Fruit fly (Drosophila melanogaster) whole organism, embryonic: Measurements from ENCODE around the gene Vta1.

ENCODE experiments used
- Atf6 ChIP-seq: fragments of 200-800 bp; sonication (Bioruptor generic); IDR thresholded peaks from 2 replicates; pipeline ENCODE4 v1.3.6; 2022; ENCODE audit warnings: missing biosample characterization, missing genetic modification characterization
- CG10267 ChIP-seq: fragments of 200-800 bp; sonication (Bioruptor generic); optimal IDR thresholded peaks from 2 replicates; lab custom pipeline; 2018; ENCODE audit warnings: missing biosample characterization, mild to moderate bottlenecking, missing genetic modification characterization, moderate library complexity
- CG11696 ChIP-seq: fragments of 200-800 bp; sonication (Bioruptor generic); IDR thresholded peaks from 2 replicates; pipeline ENCODE4 v1.3.6; 2022; ENCODE audit warnings: missing biosample characterization, missing genetic modification characterization
- CG13296 ChIP-seq: fragments of 200-800 bp; sonication (Bioruptor generic); optimal IDR thresholded peaks from 3 replicates; lab custom pipeline; 2018; ENCODE audit warnings: missing biosample characterization, mild to moderate bottlenecking, missing genetic modification characterization
- CG14441 ChIP-seq: fragments of 200-800 bp; sonication (Bioruptor generic); IDR thresholded peaks from 2 replicates; pipeline ENCODE4 v1.3.6; 2022; ENCODE audit warnings: missing biosample characterization, missing genetic modification characterization
- CG16813 ChIP-seq: fragments of 200-800 bp; sonication (Bioruptor generic); IDR thresholded peaks from 3 replicates; pipeline ENCODE4 v1.3.6; 2022; ENCODE audit warnings: missing biosample characterization, missing genetic modification characterization; ENCODE audit not compliant: partially characterized antibody
- CG17612 ChIP-seq: fragments of 200-800 bp; sonication (Bioruptor generic); IDR thresholded peaks from 2 replicates; pipeline ENCODE4 v1.3.6; 2022; ENCODE audit warnings: missing biosample characterization, missing genetic modification characterization
- CG30020 ChIP-seq: fragments of 200-800 bp; optimal IDR thresholded peaks from 2 replicates; lab custom pipeline; 2019; ENCODE audit warnings: missing biosample characterization, mild to moderate bottlenecking, missing genetic modification characterization, moderate library complexity
- CG3065 ChIP-seq: fragments of 200-800 bp; sonication (Bioruptor generic); optimal IDR thresholded peaks from 2 replicates; lab custom pipeline; 2016; ENCODE audit warnings: missing biosample characterization, missing genetic modification characterization
- CG3163 ChIP-seq: fragments of 200-800 bp; sonication (Bioruptor generic); optimal IDR thresholded peaks from 3 replicates; lab custom pipeline; 2016; ENCODE audit warnings: missing biosample characterization, missing genetic modification characterization
- CG4360 ChIP-seq: fragments of 200-800 bp; sonication (Bioruptor generic); IDR thresholded peaks from 2 replicates; pipeline ENCODE4 v1.3.6; 2022; ENCODE audit warnings: missing biosample characterization, missing genetic modification characterization
- CG7372 ChIP-seq: fragments of 200-800 bp; sonication (Bioruptor generic); IDR thresholded peaks from 2 replicates; pipeline ENCODE4 v1.3.6; 2022; ENCODE audit warnings: missing biosample characterization, missing genetic modification characterization
- CG7839 ChIP-seq: fragments of 200-800 bp; sonication (Bioruptor generic); optimal IDR thresholded peaks from 3 replicates; lab custom pipeline; 2018; ENCODE audit warnings: missing biosample characterization, mild to moderate bottlenecking, missing genetic modification characterization, moderate library complexity
- CG8944 ChIP-seq: fragments of 200-800 bp; sonication (Bioruptor generic); optimal IDR thresholded peaks from 3 replicates; lab custom pipeline; 2016; ENCODE audit warnings: missing biosample characterization, missing genetic modification characterization
- CG9215 ChIP-seq: fragments of 200-800 bp; sonication (Bioruptor generic); IDR thresholded peaks from 2 replicates; pipeline ENCODE4 v1.3.6; 2022; ENCODE audit warnings: missing biosample characterization, missing genetic modification characterization
- CTCF ChIP-seq: fragments of 200-800 bp; sonication (Bioruptor generic); optimal IDR thresholded peaks from 2 replicates; lab custom pipeline; 2017; ENCODE audit warnings: missing biosample characterization, mild to moderate bottlenecking, missing genetic modification characterization, moderate library complexity
- Chrac-16 ChIP-seq: fragments of 200-800 bp; sonication (Bioruptor generic); optimal IDR thresholded peaks from 3 replicates; lab custom pipeline; 2016; ENCODE audit warnings: missing biosample characterization, missing genetic modification characterization
- CkIIα-i1 ChIP-seq: fragments of 200-800 bp; sonication (Bioruptor generic); IDR thresholded peaks from 2 replicates; pipeline ENCODE4 v1.3.6; 2022; ENCODE audit warnings: missing biosample characterization, missing genetic modification characterization
- HLH3B ChIP-seq: fragments of 200-800 bp; sonication (Bioruptor generic); IDR thresholded peaks from 2 replicates; pipeline ENCODE4 v1.3.6; 2022; ENCODE audit warnings: missing biosample characterization, missing genetic modification characterization
- HLH54F ChIP-seq: fragments of 200-800 bp; sonication (Bioruptor generic); optimal IDR thresholded peaks from 3 replicates; lab custom pipeline; 2016; ENCODE audit warnings: missing biosample characterization, missing genetic modification characterization
- Hmx ChIP-seq: fragments of 200-800 bp; sonication (Bioruptor generic); optimal IDR thresholded peaks from 2 replicates; lab custom pipeline; 2016; ENCODE audit warnings: missing biosample characterization, missing genetic modification characterization
- Hr39 ChIP-seq: fragments of >200 bp; optimal IDR thresholded peaks from 2 replicates; lab custom pipeline; 2017
- Hsf ChIP-seq: fragments of 200-800 bp; sonication (Bioruptor generic); optimal IDR thresholded peaks from 3 replicates; lab custom pipeline; 2016; ENCODE audit warnings: missing biosample characterization, missing genetic modification characterization
- Max ChIP-seq: fragments of 200-800 bp; sonication (Bioruptor generic); optimal IDR thresholded peaks from 2 replicates; lab custom pipeline; 2016; ENCODE audit warnings: missing biosample characterization, mild to moderate bottlenecking, missing genetic modification characterization
- Meics ChIP-seq: fragments of 200-800 bp; sonication (Bioruptor generic); optimal IDR thresholded peaks from 2 replicates; lab custom pipeline; 2017; ENCODE audit warnings: missing biosample characterization, mild to moderate bottlenecking, missing genetic modification characterization
- Nf-YC ChIP-seq: fragments of 200-800 bp; optimal IDR thresholded peaks from 3 replicates; lab custom pipeline; 2019; ENCODE audit warnings: missing biosample characterization, mild to moderate bottlenecking, missing genetic modification characterization, moderate library complexity
- Oli ChIP-seq: fragments of 200-800 bp; sonication (Bioruptor generic); optimal IDR thresholded peaks from 2 replicates; lab custom pipeline; 2018; ENCODE audit warnings: missing biosample characterization, mild to moderate bottlenecking, missing genetic modification characterization, moderate library complexity
- Side ChIP-seq: fragments of 200-800 bp; sonication (Bioruptor generic); optimal IDR thresholded peaks from 2 replicates; lab custom pipeline; 2016; ENCODE audit warnings: missing biosample characterization, missing genetic modification characterization
- Sry-β ChIP-seq: fragments of 200-800 bp; sonication (Bioruptor generic); optimal IDR thresholded peaks from 2 replicates; lab custom pipeline; 2018; ENCODE audit warnings: missing biosample characterization, mild to moderate bottlenecking, missing genetic modification characterization, moderate library complexity
- Taf1 ChIP-seq: fragments of 200-800 bp; sonication (Bioruptor generic); IDR thresholded peaks from 2 replicates; pipeline ENCODE4 v1.3.6; 2022; ENCODE audit warnings: missing biosample characterization, missing genetic modification characterization
- Xbp1 ChIP-seq: fragments of 200-800 bp; sonication (Bioruptor generic); optimal IDR thresholded peaks from 3 replicates; lab custom pipeline; 2016; ENCODE audit warnings: missing biosample characterization, mild to moderate bottlenecking, missing genetic modification characterization
- Xrp1 ChIP-seq: fragments of 200-800 bp; sonication (Bioruptor generic); IDR thresholded peaks from 2 replicates; pipeline ENCODE4 v1.3.6; 2022; ENCODE audit warnings: missing biosample characterization, missing genetic modification characterization
- ato ChIP-seq: fragments of 200-800 bp; sonication (Bioruptor generic); IDR thresholded peaks from 2 replicates; pipeline ENCODE4 v1.3.6; 2022; ENCODE audit warnings: missing biosample characterization, missing genetic modification characterization; ENCODE audit not compliant: partially characterized antibody
- bbx ChIP-seq: fragments of 200-800 bp; sonication (Bioruptor generic); IDR thresholded peaks from 2 replicates; pipeline ENCODE4 v1.3.6; 2022; ENCODE audit warnings: missing biosample characterization, missing genetic modification characterization; ENCODE audit not compliant: partially characterized antibody
- chif ChIP-seq, 2 experiments: fragments of 200-800 bp; sonication (Bioruptor generic); optimal IDR thresholded peaks; 3 replicates each; lab custom pipeline; 2016; ENCODE audit warnings: missing biosample characterization in 2 of 2, missing genetic modification characterization in 2 of 2
- dm ChIP-seq: fragments of 200-800 bp; sonication (Bioruptor generic); optimal IDR thresholded peaks from 3 replicates; lab custom pipeline; 2016; ENCODE audit warnings: missing biosample characterization, missing genetic modification characterization
- gcm ChIP-seq: fragments of 200-800 bp; sonication (Bioruptor generic); optimal IDR thresholded peaks from 2 replicates; lab custom pipeline; 2019; ENCODE audit warnings: missing biosample characterization, mild to moderate bottlenecking, missing genetic modification characterization, moderate library complexity
- gsb-n ChIP-seq: fragments of 200-800 bp; sonication (Bioruptor generic); optimal IDR thresholded peaks from 3 replicates; lab custom pipeline; 2018; ENCODE audit warnings: missing biosample characterization, mild to moderate bottlenecking, missing genetic modification characterization
- ind ChIP-seq: fragments of 200-800 bp; sonication (Bioruptor generic); optimal IDR thresholded peaks from 3 replicates; lab custom pipeline; 2016; ENCODE audit warnings: missing biosample characterization, missing genetic modification characterization
- jing ChIP-seq: fragments of 200-800 bp; sonication (Bioruptor generic); optimal IDR thresholded peaks from 2 replicates; lab custom pipeline; 2018; ENCODE audit warnings: missing biosample characterization, mild to moderate bottlenecking, missing genetic modification characterization
- klu ChIP-seq: fragments of 200-800 bp; sonication (Bioruptor generic); IDR thresholded peaks from 2 replicates; pipeline ENCODE4 v1.3.6; 2022; ENCODE audit warnings: missing biosample characterization, missing genetic modification characterization
- mld ChIP-seq: fragments of 200-800 bp; sonication (Bioruptor generic); IDR thresholded peaks from 3 replicates; pipeline ENCODE4 v1.3.6; 2022; ENCODE audit warnings: missing biosample characterization, missing genetic modification characterization; ENCODE audit not compliant: partially characterized antibody
- odd ChIP-seq: fragments of 200-800 bp; sonication (Bioruptor generic); optimal IDR thresholded peaks from 2 replicates; lab custom pipeline; 2017; ENCODE audit warnings: missing biosample characterization, mild to moderate bottlenecking, missing genetic modification characterization
- otp ChIP-seq: fragments of 200-800 bp; sonication (Bioruptor generic); IDR thresholded peaks from 3 replicates; pipeline ENCODE4, ENCODE4 v1.3.6; 2022; ENCODE audit warnings: missing biosample characterization, missing genetic modification characterization
- peb ChIP-seq: fragments of 200-800 bp; sonication (Bioruptor generic); IDR thresholded peaks from 2 replicates; pipeline ENCODE4 v1.3.6; 2022; ENCODE audit warnings: missing biosample characterization, missing genetic modification characterization
- sc ChIP-seq, 3 experiments: fragments of >200 bp in 2 of 3; fragments of 200-800 bp in 1 of 3; sonication (Bioruptor generic) in 1 of 3; optimal IDR thresholded peaks; 2 replicates in 2 of 3; 3 replicates in 1 of 3; lab custom pipeline; 2017; ENCODE audit warnings: mild to moderate bottlenecking in 1 of 3, missing biosample characterization in 1 of 3, missing genetic modification characterization in 1 of 3, missing genetic modification reagents in 1 of 3
- sima ChIP-seq: fragments of 200-800 bp; sonication (Bioruptor generic); optimal IDR thresholded peaks from 2 replicates; lab custom pipeline; 2016; ENCODE audit warnings: missing biosample characterization, missing genetic modification characterization
- slbo ChIP-seq: fragments of 200-800 bp; sonication (Bioruptor generic); IDR thresholded peaks from 2 replicates; pipeline ENCODE4 v1.3.6; 2022; ENCODE audit warnings: missing biosample characterization, missing genetic modification characterization
- sna ChIP-seq: fragments of 200-800 bp; sonication (Bioruptor generic); IDR thresholded peaks from 2 replicates; pipeline ENCODE4 v1.3.6; 2022; ENCODE audit warnings: missing biosample characterization, missing genetic modification characterization; ENCODE audit not compliant: partially characterized antibody
- tin ChIP-seq: fragments of 200-800 bp; sonication (Bioruptor generic); optimal IDR thresholded peaks from 3 replicates; lab custom pipeline; 2016; ENCODE audit warnings: missing biosample characterization, missing genetic modification characterization
- tup ChIP-seq: fragments of 200-800 bp; sonication (Bioruptor generic); optimal IDR thresholded peaks from 2 replicates; lab custom pipeline; 2016; ENCODE audit warnings: missing biosample characterization, mild to moderate bottlenecking, missing genetic modification characterization, moderate library complexity

Vta1 gene

dm6 chr3L:1618116-1618727 lies 34.5 kb downstream of the Vta1 start, which contains the start of the genes CG13926, ABCB7 and CG33230 (continued):
- no peak for TF ChIP-seq Hr39
- no peak for TF ChIP-seq tup (GFP tag; lab: Kevin White, UChicago)
- peak; percentile 39; the same call in 1 of the 2 replicates for TF ChIP-seq slbo (GFP tag; lab: Robert Waterston, UW)
- 0 out of 2 replicates have a peak, but pooled peaks have one; percentile 36 for TF ChIP-seq Xrp1
- no peak for TF ChIP-seq CkIIα-i1 (GFP tag; lab: Robert Waterston, UW)
- no peak for TF ChIP-seq CG11696
- no peak for TF ChIP-seq sna (GFP tag; lab: Robert Waterston, UW)
- no peak for TF ChIP-seq CG30020 (tag; lab: Kevin White, UChicago)
- peak; percentile 43; the same call in 1 of the 3 replicates for TF ChIP-seq CG16813 (GFP tag; lab: Robert Waterston, UW)
- TF ChIP-seq CG7839 (tag; lab: Kevin White, UChicago), result no peak
- TF ChIP-seq dm (GFP tag; lab: Kevin White, UChicago), result no peak
- TF ChIP-seq tin (GFP tag; lab: Kevin White, UChicago), result peak; percentile 23
- TF ChIP-seq gsb-n, result peak; percentile 83
- TF ChIP-seq ato (GFP tag; lab: Robert Waterston, UW), result no peak
- no peak for TF ChIP-seq jing (GFP tag; lab: Kevin White, UChicago)
- TF ChIP-seq mld (GFP tag; lab: Robert Waterston, UW), result no peak
- peak; percentile 46 for TF ChIP-seq Nf-YC (tag; lab: Kevin White, UChicago)
- TF ChIP-seq CG3163 (GFP tag; lab: Kevin White, UChicago), result no peak
- TF ChIP-seq CG3065 (GFP tag; lab: Kevin White, UChicago), result no peak
- TF ChIP-seq CG8944, result no peak
- no peak for TF ChIP-seq HLH3B (GFP tag; lab: Robert Waterston, UW)
- no peak for TF ChIP-seq Hmx (GFP tag; lab: Kevin White, UChicago)
- no peak for TF ChIP-seq Side (GFP tag; lab: Kevin White, UChicago)
- TF ChIP-seq CG17612, result no peak
- TF ChIP-seq klu (GFP tag; lab: Robert Waterston, UW), result no peak
- no peak for TF ChIP-seq chif (GFP tag; optimal IDR thresholded peaks at IDR 0.05; lab: Kevin White, UChicago)
- TF ChIP-seq CG10267, result peak; percentile 39
- peak; percentile 44 for TF ChIP-seq Max
- TF ChIP-seq odd (GFP tag; lab: Kevin White, UChicago), result no peak
- TF ChIP-seq ind, result peak; percentile 27
- no peak for TF ChIP-seq Atf6 (GFP tag; lab: Robert Waterston, UW)
- TF ChIP-seq CTCF, result no peak
- no peak for TF ChIP-seq CG4360 (GFP tag; lab: Robert Waterston, UW)
- 0 out of 2 replicates have a peak, but pooled peaks have one; percentile 2 for TF ChIP-seq bbx (GFP tag; lab: Robert Waterston, UW)
- TF ChIP-seq CG9215 (GFP tag; lab: Robert Waterston, UW), result no peak
- TF ChIP-seq HLH54F, result peak; percentile 21
- TF ChIP-seq gcm (GFP tag; lab: Kevin White, UChicago), result no peak
- no peak for TF ChIP-seq sima (GFP tag; lab: Kevin White, UChicago)
- TF ChIP-seq CG7372 (GFP tag; lab: Robert Waterston, UW), result no peak
- TF ChIP-seq CG13296 (GFP tag; lab: Kevin White, UChicago), result no peak
- peak; percentile 93 for TF ChIP-seq Sry-β
- peak; percentile 45 for TF ChIP-seq Meics (GFP tag; lab: Kevin White, UChicago)
- no peak for TF ChIP-seq CG14441 (GFP tag; lab: Robert Waterston, UW)
- TF ChIP-seq Taf1 (GFP tag; lab: Robert Waterston, UW), result no peak
- TF ChIP-seq Chrac-16 (GFP tag; lab: Kevin White, UChicago), result no peak
- no peak for TF ChIP-seq Oli
- TF ChIP-seq otp (GFP tag; lab: Robert Waterston, UW), result no peak
- TF ChIP-seq Hsf, result peak; percentile 40
- TF ChIP-seq sc (optimal IDR thresholded peaks at IDR 0.05; lab: Kevin White, UChicago), result no peak
- no peak for TF ChIP-seq sc (GFP tag; optimal IDR thresholded peaks at IDR 0.05; lab: Kevin White, UChicago)
- TF ChIP-seq Xbp1 (GFP tag; lab: Kevin White, UChicago), result peak; percentile 7
- TF ChIP-seq peb, result no peak
